Fruit fly (Drosophila melanogaster): Measurements from ENCODE around the gene CG11791.

Gene CG11791

dm6 chr3R:25049383-25049741 lies at the start of gene CG11791:
Gene CG11791, plus strand, starts transcription at chr3R:25049616.
- no peak for TF ChIP-seq h (optimal IDR thresholded peaks at IDR 0.05)

dm6 chr3R:25002257-25002656 lies 47.2 kb upstream of the CG11791 start:
- no peak for TF ChIP-seq psq (optimal IDR thresholded peaks at IDR 0.05)
- TF ChIP-seq Sin3A (optimal IDR thresholded peaks at IDR 0.05), result no peak
- TF ChIP-seq ttk (optimal IDR thresholded peaks at IDR 0.05), result no peak

dm6 chr3R:25004064-25004463 lies 45.4 kb upstream of the CG11791 start:
- TF ChIP-seq Myc (optimal IDR thresholded peaks at IDR 0.05) (no peak), psq (optimal IDR thresholded peaks at IDR 0.05) (no peak), ttk (optimal IDR thresholded peaks at IDR 0.05) (no peak), h (optimal IDR thresholded peaks at IDR 0.05) (no peak), insv (optimal IDR thresholded peaks at IDR 0.05) (no peak), Sin3A (optimal IDR thresholded peaks at IDR 0.05) (no peak)

dm6 chr3R:25004763-25005162 lies 44.7 kb upstream of the CG11791 start:
- TF ChIP-seq Sin3A (optimal IDR thresholded peaks at IDR 0.05), result no peak
- TF ChIP-seq psq (optimal IDR thresholded peaks at IDR 0.05), result no peak
- TF ChIP-seq Myc (optimal IDR thresholded peaks at IDR 0.05), result no peak
- TF ChIP-seq h (optimal IDR thresholded peaks at IDR 0.05), result no peak
- no peak for TF ChIP-seq insv (optimal IDR thresholded peaks at IDR 0.05)
- TF ChIP-seq ttk (optimal IDR thresholded peaks at IDR 0.05), result no peak

dm6 chr3R:25005748-25006147 lies 43.7 kb upstream of the CG11791 start:
- TF ChIP-seq ttk (optimal IDR thresholded peaks at IDR 0.05), result no peak

dm6 chr3R:25009745-25010446 lies 39.5 kb upstream of the CG11791 start:
- no peak for TF ChIP-seq Myc (optimal IDR thresholded peaks at IDR 0.05)
- no peak for TF ChIP-seq Sin3A (optimal IDR thresholded peaks at IDR 0.05)
- TF ChIP-seq h (optimal IDR thresholded peaks at IDR 0.05), result no peak
- TF ChIP-seq insv (optimal IDR thresholded peaks at IDR 0.05), result no peak
- no peak for TF ChIP-seq ttk (optimal IDR thresholded peaks at IDR 0.05)
- no peak for TF ChIP-seq psq (optimal IDR thresholded peaks at IDR 0.05)

- no peak for TF ChIP-seq Myc (optimal IDR thresholded peaks at IDR 0.05)
- TF ChIP-seq ttk (optimal IDR thresholded peaks at IDR 0.05), result no peak
- TF ChIP-seq h (optimal IDR thresholded peaks at IDR 0.05), result no peak
- TF ChIP-seq insv (optimal IDR thresholded peaks at IDR 0.05), result no peak
- TF ChIP-seq Sin3A (optimal IDR thresholded peaks at IDR 0.05), result no peak
- TF ChIP-seq psq (optimal IDR thresholded peaks at IDR 0.05), result no peak
These were observed 37.4 kb upstream of the CG11791 start for dm6 chr3R:25012016-25012415.

dm6 chr3R:25023056-25023455 lies 26.4 kb upstream of the CG11791 start, which contains the start of gene beta4GalT7:
Gene beta4GalT7, plus strand, starts transcription at chr3R:25023256.
- no peak for TF ChIP-seq ttk (optimal IDR thresholded peaks at IDR 0.05)
- no peak for TF ChIP-seq insv (optimal IDR thresholded peaks at IDR 0.05)
- no peak for TF ChIP-seq psq (optimal IDR thresholded peaks at IDR 0.05)
- TF ChIP-seq Myc (optimal IDR thresholded peaks at IDR 0.05), result no peak
- TF ChIP-seq h (optimal IDR thresholded peaks at IDR 0.05), result no peak
- no peak for TF ChIP-seq Sin3A (optimal IDR thresholded peaks at IDR 0.05)

dm6 chr3R:25024895-25025557 lies 24.4 kb upstream of the CG11791 start, which contains the start of the genes EMC6 and Hr96:
Gene EMC6, minus strand, starts transcription at chr3R:25025017.
Gene Hr96, plus strand, starts transcription at chr3R:25025235.
- TF ChIP-seq Sin3A (optimal IDR thresholded peaks at IDR 0.05) (no peak), psq (optimal IDR thresholded peaks at IDR 0.05) (no peak), ttk (optimal IDR thresholded peaks at IDR 0.05) (no peak), Myc (optimal IDR thresholded peaks at IDR 0.05) (no peak), insv (optimal IDR thresholded peaks at IDR 0.05) (no peak), h (optimal IDR thresholded peaks at IDR 0.05) (no peak)

- no peak for TF ChIP-seq Myc (optimal IDR thresholded peaks at IDR 0.05)
- TF ChIP-seq insv (optimal IDR thresholded peaks at IDR 0.05), result no peak
- TF ChIP-seq h (optimal IDR thresholded peaks at IDR 0.05), result no peak
- TF ChIP-seq ttk (optimal IDR thresholded peaks at IDR 0.05), result no peak
- TF ChIP-seq psq (optimal IDR thresholded peaks at IDR 0.05), result no peak
- no peak for TF ChIP-seq Sin3A (optimal IDR thresholded peaks at IDR 0.05)
These were observed 21.9 kb upstream of the CG11791 start for dm6 chr3R:25027281-25028219.

dm6 chr3R:25032686-25033085 lies 16.7 kb upstream of the CG11791 start:
- TF ChIP-seq Myc (optimal IDR thresholded peaks at IDR 0.05) (no peak), h (optimal IDR thresholded peaks at IDR 0.05) (no peak), insv (optimal IDR thresholded peaks at IDR 0.05) (no peak), Sin3A (optimal IDR thresholded peaks at IDR 0.05) (no peak), psq (optimal IDR thresholded peaks at IDR 0.05) (no peak), ttk (optimal IDR thresholded peaks at IDR 0.05) (no peak)

- TF ChIP-seq insv (optimal IDR thresholded peaks at IDR 0.05), result no peak
- no peak for TF ChIP-seq Sin3A (optimal IDR thresholded peaks at IDR 0.05)
These were observed 16.3 kb upstream of the CG11791 start, which contains the start of gene Smg6 for dm6 chr3R:25033142-25033586. Gene Smg6, minus strand, starts transcription at chr3R:25033465.
